Worm (Caenorhabditis elegans) whole organism, L3 larva: ENCODE data around the gene srbc-29.

ENCODE experiments used
- ama-1 ChIP-seq: fragments of 150-350 bp; optimal IDR thresholded peaks from 2 replicates; lab custom pipeline; 2018
- nhr-11 ChIP-seq: fragments of 150-350 bp; optimal IDR thresholded peaks from 2 replicates; lab custom pipeline; 2014; ENCODE audit warnings: missing biosample characterization, missing genetic modification characterization
- nhr-12 ChIP-seq: fragments of 150-350 bp; optimal IDR thresholded peaks from 2 replicates; lab custom pipeline; 2014; ENCODE audit warnings: missing biosample characterization, missing genetic modification characterization
- nhr-237 ChIP-seq: fragments of 150-350 bp; optimal IDR thresholded peaks from 2 replicates; lab custom pipeline; 2014; ENCODE audit warnings: missing biosample characterization, missing genetic modification characterization
- nhr-28 ChIP-seq: fragments of 150-350 bp; optimal IDR thresholded peaks from 2 replicates; lab custom pipeline; 2014; ENCODE audit warnings: missing biosample characterization, missing genetic modification characterization
- nhr-67 ChIP-seq: fragments of 150-350 bp; optimal IDR thresholded peaks from 2 replicates; lab custom pipeline; 2014; ENCODE audit warnings: missing biosample characterization, missing genetic modification characterization
- pha-4 ChIP-seq: fragments of 150-350 bp; optimal IDR thresholded peaks from 2 replicates; lab custom pipeline; 2014; ENCODE audit warnings: missing biosample characterization, missing genetic modification reagents, missing genetic modification characterization
- snpc-4 ChIP-seq: fragments of 150-350 bp; optimal IDR thresholded peaks from 2 replicates; lab custom pipeline; 2014; ENCODE audit warnings: missing biosample characterization, missing genetic modification characterization
- unc-62 ChIP-seq: fragments of 150-350 bp; sonication (generic microtip); optimal IDR thresholded peaks from 4 replicates; lab custom pipeline; 2014; ENCODE audit warnings: missing biosample characterization, missing genetic modification reagents, missing genetic modification characterization
- zag-1 ChIP-seq: fragments of 150-350 bp; optimal IDR thresholded peaks from 2 replicates; lab custom pipeline; 2014; ENCODE audit warnings: missing biosample characterization, missing genetic modification characterization

DNA sequence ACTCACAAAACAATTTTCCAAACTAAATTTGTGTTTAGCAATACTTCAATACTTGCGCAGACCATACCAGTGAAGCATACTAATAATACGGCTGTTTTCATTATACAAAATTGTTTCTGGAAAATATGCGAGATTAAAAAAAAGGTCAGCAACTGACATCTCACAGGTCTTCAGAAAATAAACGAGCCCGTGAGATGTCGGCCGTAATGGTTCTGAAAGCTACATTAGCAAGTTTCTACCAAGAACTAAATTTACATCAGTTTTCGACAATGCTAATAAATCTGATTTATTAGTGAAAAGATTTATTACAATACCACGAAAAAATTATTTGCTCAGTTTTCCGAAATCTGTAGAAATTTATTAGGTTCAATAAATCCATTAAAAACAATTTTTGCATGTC is 6.8 kb upstream of the srbc-29 start, which contains the start of gene srbc-31:
- TF ChIP-seq nhr-67 (tag; lab: Kevin White, UChicago) (no peak), ama-1 (lab: Kevin White, UChicago) (no peak), pha-4 (no peak), nhr-11 (no peak), snpc-4 (tag; lab: Kevin White, UChicago) (no peak), zag-1 (tag; lab: Kevin White, UChicago) (no peak), nhr-28 (tag; lab: Kevin White, UChicago) (no peak), nhr-237 (tag; lab: Kevin White, UChicago) (no peak), nhr-12 (tag; lab: Kevin White, UChicago) (no peak), unc-62 (GFP tag; lab: Kevin White, UChicago) (no peak)
